Fruit fly (Drosophila melanogaster) whole organism, embryonic: Measurements from ENCODE around the gene CG31760.

Experiments used
- Antp ChIP-seq: fragments of 200-800 bp; sonication (Bioruptor generic); optimal IDR thresholded peaks from 3 replicates; lab custom pipeline; 2016; ENCODE audit warnings: missing biosample characterization, missing genetic modification characterization
- Atf6 ChIP-seq: fragments of 200-800 bp; sonication (Bioruptor generic); IDR thresholded peaks from 2 replicates; pipeline ENCODE4 v1.3.6; 2022; ENCODE audit warnings: missing biosample characterization, missing genetic modification characterization
- Awh ChIP-seq: fragments of 200-800 bp; sonication (Bioruptor generic); IDR thresholded peaks from 2 replicates; pipeline ENCODE4, ENCODE4 v1.3.6; 2022; ENCODE audit warnings: missing biosample characterization, missing genetic modification characterization
- B-H1 ChIP-seq: fragments of 200-800 bp; sonication (Bioruptor generic); IDR thresholded peaks from 3 replicates; pipeline ENCODE4 v1.3.6; 2022; ENCODE audit warnings: missing biosample characterization, missing genetic modification characterization
- CG10147 ChIP-seq: fragments of 200-800 bp; sonication (Bioruptor generic); optimal IDR thresholded peaks from 2 replicates; lab custom pipeline; 2019; ENCODE audit warnings: missing biosample characterization, mild to moderate bottlenecking, missing genetic modification characterization, moderate library complexity
- CG10366 ChIP-seq: fragments of 200-800 bp; sonication (Bioruptor generic); IDR thresholded peaks from 2 replicates; pipeline ENCODE4 v1.3.6; 2022; ENCODE audit warnings: missing biosample characterization, missing genetic modification characterization
- CG11504 ChIP-seq: fragments of 200-800 bp; sonication (Bioruptor generic); optimal IDR thresholded peaks from 3 replicates; lab custom pipeline; 2019; ENCODE audit warnings: missing biosample characterization, mild to moderate bottlenecking, missing genetic modification characterization, moderate library complexity
- CG11695 ChIP-seq: fragments of 200-800 bp; sonication (Bioruptor generic); IDR thresholded peaks from 3 replicates; pipeline ENCODE4 v1.3.6; 2022; ENCODE audit warnings: missing biosample characterization, missing genetic modification characterization
- CG11723 ChIP-seq: fragments of 200-800 bp; sonication (Bioruptor generic); optimal IDR thresholded peaks from 2 replicates; lab custom pipeline; 2017; ENCODE audit warnings: missing biosample characterization, mild to moderate bottlenecking, missing genetic modification characterization
- CG12942 ChIP-seq: fragments of 200-800 bp; sonication (Bioruptor generic); optimal IDR thresholded peaks from 3 replicates; lab custom pipeline; 2016; ENCODE audit warnings: missing biosample characterization, missing genetic modification characterization
- CG13624 ChIP-seq: fragments of 200-800 bp; sonication (Bioruptor generic); optimal IDR thresholded peaks from 2 replicates; lab custom pipeline; 2016; ENCODE audit warnings: missing biosample characterization, missing genetic modification characterization
- CG1603 ChIP-seq: fragments of 200-800 bp; sonication (Bioruptor generic); optimal IDR thresholded peaks from 2 replicates; lab custom pipeline; 2019; ENCODE audit warnings: missing biosample characterization, mild to moderate bottlenecking, missing genetic modification characterization, moderate library complexity
- CG17361 ChIP-seq: fragments of 200-800 bp; sonication (Bioruptor generic); IDR thresholded peaks from 3 replicates; pipeline ENCODE4 v1.3.6; 2022; ENCODE audit warnings: missing biosample characterization, missing genetic modification characterization
- CG32772 ChIP-seq: fragments of 200-800 bp; sonication (Bioruptor generic); IDR thresholded peaks from 2 replicates; pipeline ENCODE4 v1.3.6; 2022; ENCODE audit warnings: missing biosample characterization, missing genetic modification characterization
- CG34376 ChIP-seq: fragments of 200-800 bp; sonication (Bioruptor generic); optimal IDR thresholded peaks from 2 replicates; lab custom pipeline; 2018; ENCODE audit warnings: missing biosample characterization, mild to moderate bottlenecking, missing genetic modification characterization
- CG4328 ChIP-seq: fragments of 200-800 bp; sonication (Bioruptor generic); optimal IDR thresholded peaks from 3 replicates; lab custom pipeline; 2017; ENCODE audit warnings: missing biosample characterization, missing genetic modification reagents, missing genetic modification characterization
- CG4424 ChIP-seq: fragments of 200-800 bp; sonication (Bioruptor generic); optimal IDR thresholded peaks from 3 replicates; lab custom pipeline; 2016; ENCODE audit warnings: missing biosample characterization, missing genetic modification characterization
- CG5245 ChIP-seq: fragments of 200-800 bp; sonication (Bioruptor generic); optimal IDR thresholded peaks from 3 replicates; lab custom pipeline; 2016; ENCODE audit warnings: missing biosample characterization, missing genetic modification characterization
- CG7271 ChIP-seq: fragments of 200-800 bp; sonication (Bioruptor generic); optimal IDR thresholded peaks from 2 replicates; lab custom pipeline; 2018; ENCODE audit warnings: missing biosample characterization, mild to moderate bottlenecking, missing genetic modification characterization, moderate library complexity
- CG8765 ChIP-seq: fragments of 200-800 bp; sonication (Bioruptor generic); IDR thresholded peaks from 2 replicates; pipeline ENCODE4 v1.3.6; 2022; ENCODE audit warnings: missing biosample characterization, missing genetic modification characterization
- CG9817 ChIP-seq: fragments of 200-800 bp; sonication (Bioruptor generic); optimal IDR thresholded peaks from 2 replicates; lab custom pipeline; 2018; ENCODE audit warnings: missing biosample characterization, mild to moderate bottlenecking, missing genetic modification characterization, moderate library complexity
- Dp ChIP-seq: fragments of 200-800 bp; sonication (Bioruptor generic); optimal IDR thresholded peaks from 2 replicates; lab custom pipeline; 2018; ENCODE audit warnings: missing biosample characterization, mild to moderate bottlenecking, missing genetic modification characterization, moderate library complexity
- Elba2 ChIP-seq: fragments of 200-800 bp; sonication (Bioruptor generic); optimal IDR thresholded peaks from 3 replicates; lab custom pipeline; 2016; ENCODE audit warnings: missing biosample characterization, missing genetic modification characterization
- GATAe ChIP-seq: fragments of 200-800 bp; sonication (Bioruptor generic); conservative IDR thresholded peaks from 2 replicates; pipeline ENCODE4 v1.3.6; 2022; ENCODE audit warnings: missing biosample characterization, missing genetic modification characterization
- H2.0 ChIP-seq: fragments of 200-800 bp; sonication (Bioruptor generic); IDR thresholded peaks from 2 replicates; pipeline ENCODE4 v1.3.6; 2022; ENCODE audit warnings: missing biosample characterization, missing genetic modification characterization
- Hand ChIP-seq: fragments of 200-800 bp; sonication (Bioruptor generic); optimal IDR thresholded peaks from 2 replicates; lab custom pipeline; 2017; ENCODE audit warnings: mild to moderate bottlenecking, missing biosample characterization, missing genetic modification reagents, missing genetic modification characterization
- HmgD ChIP-seq: fragments of 200-800 bp; sonication (Bioruptor generic); optimal IDR thresholded peaks from 3 replicates; lab custom pipeline; 2016; ENCODE audit warnings: missing biosample characterization, missing genetic modification characterization
- Jarid2 ChIP-seq: fragments of 200-800 bp; sonication (Bioruptor generic); optimal IDR thresholded peaks from 3 replicates; lab custom pipeline; 2017; ENCODE audit warnings: mild to moderate bottlenecking, missing biosample characterization, missing genetic modification reagents, missing genetic modification characterization
- Lpt ChIP-seq: fragments of >200 bp; optimal IDR thresholded peaks from 2 replicates; lab custom pipeline; 2018; ENCODE audit warnings: missing biosample characterization, missing genetic modification characterization
- Max ChIP-seq: fragments of 200-800 bp; sonication (Bioruptor generic); optimal IDR thresholded peaks from 2 replicates; lab custom pipeline; 2016; ENCODE audit warnings: missing biosample characterization, mild to moderate bottlenecking, missing genetic modification characterization
- Med ChIP-seq: fragments of 200-800 bp; sonication (Bioruptor generic); peaks from one replicate; lab custom pipeline; 2016; ENCODE audit warnings: missing biosample characterization, missing genetic modification characterization, mild to moderate bottlenecking, inconsistent platforms, moderate library complexity
- Rfx ChIP-seq: fragments of 200-800 bp; sonication (Bioruptor generic); IDR thresholded peaks from 2 replicates; pipeline ENCODE4 v1.3.6; 2022; ENCODE audit warnings: missing biosample characterization, missing genetic modification characterization
- caup ChIP-seq: fragments of 200-800 bp; sonication (Bioruptor generic); optimal IDR thresholded peaks from 3 replicates; lab custom pipeline; 2017; ENCODE audit warnings: missing biosample characterization, mild to moderate bottlenecking, missing genetic modification characterization, moderate library complexity; ENCODE audit not compliant: severe bottlenecking
- crp ChIP-seq, 2 experiments: fragments of 200-800 bp; sonication (Bioruptor generic); optimal IDR thresholded peaks; 2 replicates in 1 of 2; 3 replicates in 1 of 2; lab custom pipeline; 2017; ENCODE audit warnings: missing biosample characterization in 2 of 2, missing genetic modification characterization in 2 of 2, mild to moderate bottlenecking in 1 of 2, moderate library complexity in 1 of 2
- dmrt11E ChIP-seq: fragments of 200-800 bp; sonication (Bioruptor generic); optimal IDR thresholded peaks from 3 replicates; lab custom pipeline; 2018; ENCODE audit warnings: missing biosample characterization, mild to moderate bottlenecking, missing genetic modification characterization, moderate library complexity
- dmrt99B ChIP-seq: fragments of 200-800 bp; sonication (Bioruptor generic); optimal IDR thresholded peaks from 2 replicates; lab custom pipeline; 2018; ENCODE audit warnings: missing biosample characterization, mild to moderate bottlenecking, missing genetic modification characterization, moderate library complexity
- ems ChIP-seq: fragments of 200-800 bp; sonication (Bioruptor generic); optimal IDR thresholded peaks from 3 replicates; lab custom pipeline; 2016; ENCODE audit warnings: missing biosample characterization, missing genetic modification characterization
- esg ChIP-seq: fragments of 200-800 bp; sonication (Bioruptor generic); conservative IDR thresholded peaks from 2 replicates; pipeline ENCODE4 v1.3.6; 2022; ENCODE audit warnings: missing biosample characterization, missing genetic modification characterization
- exex ChIP-seq: fragments of 200-800 bp; sonication (Bioruptor generic); optimal IDR thresholded peaks from 4 replicates; lab custom pipeline; 2018; ENCODE audit warnings: missing biosample characterization, mild to moderate bottlenecking, missing genetic modification characterization, moderate library complexity
- gce ChIP-seq: fragments of 200-800 bp; sonication (Bioruptor generic); IDR thresholded peaks from 3 replicates; pipeline ENCODE4 v1.3.6; 2022; ENCODE audit warnings: missing biosample characterization, missing genetic modification characterization
- kay ChIP-seq: fragments of 200-800 bp; sonication (Bioruptor generic); optimal IDR thresholded peaks from 2 replicates; lab custom pipeline; 2016; ENCODE audit warnings: missing biosample characterization, missing genetic modification characterization
- knrl ChIP-seq: fragments of 200-800 bp; sonication (Bioruptor generic); IDR thresholded peaks from 3 replicates; pipeline ENCODE4 v1.3.6; 2022; ENCODE audit warnings: missing biosample characterization, missing genetic modification characterization; ENCODE audit not compliant: partially characterized antibody
- pan ChIP-seq, 4 experiments: fragments of >200 bp in 3 of 4; fragments of 200-800 bp in 1 of 4; sonication (Bioruptor generic) in 1 of 4; optimal IDR thresholded peaks in 3 of 4; IDR thresholded peaks in 1 of 4; 2 replicates each; pipeline versions ENCODE4 v1.3.6 to Lab custom; 2017 to 2022; ENCODE audit warnings: missing biosample characterization in 2 of 4, missing genetic modification characterization in 2 of 4, mixed read lengths in 1 of 4
- seq ChIP-seq: fragments of 200-800 bp; sonication (Bioruptor generic); IDR thresholded peaks from 2 replicates; pipeline ENCODE4 v1.3.6; 2022; ENCODE audit warnings: missing biosample characterization, missing genetic modification characterization
- so ChIP-seq: fragments of 200-800 bp; sonication (Bioruptor generic); IDR thresholded peaks from 3 replicates; pipeline ENCODE4 v1.3.6; 2022; ENCODE audit warnings: missing biosample characterization, missing genetic modification characterization
- sqz ChIP-seq: fragments of 200-800 bp; sonication (Bioruptor generic); optimal IDR thresholded peaks from 3 replicates; lab custom pipeline; 2018; ENCODE audit warnings: missing biosample characterization, mild to moderate bottlenecking, missing genetic modification characterization
- zen2 ChIP-seq: fragments of 200-800 bp; sonication (Bioruptor generic); IDR thresholded peaks from 3 replicates; pipeline ENCODE4 v1.3.6; 2022; ENCODE audit warnings: missing biosample characterization, missing genetic modification characterization; ENCODE audit not compliant: partially characterized antibody

CG31760 gene

DNA sequence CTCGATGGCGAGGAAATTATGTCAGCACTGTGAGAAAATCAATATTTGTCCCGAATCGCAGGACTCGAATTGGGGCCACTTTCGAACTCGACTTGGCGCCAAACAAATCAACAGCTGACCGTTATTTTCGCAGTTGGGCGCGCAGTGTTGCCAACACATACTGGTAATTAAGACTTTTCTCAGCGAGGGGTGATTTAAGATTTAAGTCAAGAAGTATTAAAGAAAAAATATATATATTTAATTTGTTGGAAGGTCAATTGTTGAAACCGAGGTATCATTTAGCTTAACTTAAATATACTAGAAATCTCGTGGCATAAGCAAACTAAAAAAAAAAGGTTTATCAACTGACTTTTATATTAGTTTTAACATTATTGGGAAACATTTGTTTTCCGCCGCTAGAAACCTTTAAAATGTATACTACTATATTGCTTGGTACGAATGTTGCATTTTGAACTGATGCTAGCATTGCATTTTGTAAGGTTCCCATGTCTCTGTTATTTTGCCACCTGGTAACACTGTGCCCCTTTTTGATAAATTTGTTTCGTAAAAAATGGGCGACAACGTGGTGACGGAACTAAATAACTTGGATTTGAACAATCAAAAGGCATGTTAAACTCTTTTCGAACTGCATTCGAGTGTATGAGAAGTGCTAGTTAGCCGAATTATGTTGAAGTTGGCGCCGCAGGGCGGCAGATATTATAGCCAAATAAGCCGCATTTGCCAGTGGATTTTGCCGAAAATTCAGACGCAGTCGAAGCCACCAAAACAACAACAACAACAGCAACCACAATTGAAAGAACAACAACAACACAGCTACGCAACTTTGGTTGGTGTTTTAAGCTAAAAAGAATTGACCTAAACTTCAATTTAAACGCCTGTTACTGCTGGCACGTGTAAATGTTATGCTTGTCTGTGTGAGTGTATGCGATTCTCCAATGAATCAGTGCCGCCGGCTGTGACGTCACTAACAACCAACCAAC, 39.1 kb upstream of the CG31760 start, which contains the start of the genes Patsas and ThrRS (continued):
- TF ChIP-seq CG7271 (peak; percentile 47), CG10147 (GFP tag; lab: Kevin White, UChicago) (peak; percentile 90), GATAe (GFP tag; lab: Robert Waterston, UW) (peak; percentile 47), CG32772 (GFP tag; lab: Robert Waterston, UW) (peak; percentile 83), HmgD (GFP tag; lab: Kevin White, UChicago) (peak; percentile 24), CG1603 (tag; lab: Kevin White, UChicago) (peak; percentile 65), CG11504 (tag; lab: Kevin White, UChicago) (peak; percentile 89), CG17361 (GFP tag; lab: Robert Waterston, UW) (peak; percentile 95), Elba2 (GFP tag; lab: Kevin White, UChicago) (peak; percentile 63), seq (GFP tag; lab: Robert Waterston, UW) (peak; percentile 82), esg (GFP tag; lab: Robert Waterston, UW) (peak; percentile 86), CG11695 (GFP tag; lab: Robert Waterston, UW) (peak; percentile 77; the same call in 2 of the 3 replicates), crp (GFP tag; optimal IDR thresholded peaks at IDR 0.05; lab: Kevin White, UChicago) (peak; percentile 29 to 83), exex (no peak), CG12942 (GFP tag; lab: Kevin White, UChicago) (peak; percentile 86), Rfx (GFP tag; lab: Robert Waterston, UW) (peak; percentile 87), CG5245 (GFP tag; lab: Kevin White, UChicago) (peak; percentile 76), knrl (GFP tag; lab: Robert Waterston, UW) (peak; percentile 40; the same call in 1 of the 3 replicates), B-H1 (peak; percentile 71), Antp (peak; percentile 67), dmrt11E (peak; percentile 85), CG10366 (GFP tag; lab: Robert Waterston, UW) (peak; percentile 78), CG4424 (GFP tag; lab: Kevin White, UChicago) (peak; percentile 87), pan (optimal IDR thresholded peaks at IDR 0.05; lab: Kevin White, UChicago) (no peak), pan (GFP tag; optimal IDR thresholded peaks at IDR 0.05 in 1 of 2, IDR thresholded peaks at IDR 0.05 in 1 of 2) (peak in 1 of 2 experiments; percentile 90), caup (peak; percentile 86), sqz (GFP tag; lab: Kevin White, UChicago) (peak; percentile 65), kay (GFP tag; lab: Kevin White, UChicago) (peak; percentile 69), so (GFP tag; lab: Robert Waterston, UW) (peak; percentile 82; the same call in 2 of the 3 replicates), Max (peak; percentile 82), ems (GFP tag; lab: Kevin White, UChicago) (peak; percentile 74), Hand (GFP tag; lab: Kevin White, UChicago) (peak; percentile 71), CG4328 (GFP tag; lab: Kevin White, UChicago) (peak; percentile 71), dmrt99B (no peak), CG9817 (tag; lab: Kevin White, UChicago) (peak; percentile 93), CG8765 (GFP tag; lab: Robert Waterston, UW) (no peak), Lpt (no peak), zen2 (GFP tag; lab: Robert Waterston, UW) (no peak), Awh (peak; percentile 80), Dp (peak; percentile 75), Atf6 (GFP tag; lab: Robert Waterston, UW) (peak; percentile 68; the same call in 1 of the 2 replicates), Med (peak; percentile 94), gce (GFP tag; lab: Robert Waterston, UW) (peak; percentile 54; the same call in 2 of the 3 replicates), CG11723 (peak; percentile 63), CG13624 (GFP tag; lab: Kevin White, UChicago) (peak; percentile 78), Jarid2 (GFP tag; lab: Kevin White, UChicago) (peak; percentile 43), CG34376 (GFP tag; lab: Kevin White, UChicago) (peak; percentile 31), H2.0 (GFP tag; lab: Robert Waterston, UW) (peak; percentile 78)
